Worm (Caenorhabditis elegans): Measurements from ENCODE around the gene ttr-51.

Gene ttr-51

DNA sequence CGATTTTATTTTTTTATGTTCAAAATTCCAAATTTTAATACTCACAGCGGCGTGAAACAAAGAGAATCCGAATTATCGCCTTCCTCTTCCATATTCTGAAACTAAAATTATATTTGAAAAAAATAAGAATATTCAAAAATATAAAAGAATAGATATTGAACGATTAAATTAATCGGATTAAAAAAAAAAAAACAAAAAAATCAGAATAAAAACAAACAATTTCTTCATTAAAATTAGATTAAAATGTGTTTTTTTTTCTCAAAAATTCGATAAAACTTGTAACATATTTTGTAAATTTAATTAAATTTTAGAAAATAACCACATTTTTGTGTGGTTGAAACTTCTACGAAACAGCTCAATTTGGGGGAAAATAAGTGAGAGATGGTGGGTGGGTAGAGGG lies 30.7 kb upstream of the ttr-51 start, which contains the start of gene cpsf-3:
TSS of gene cpsf-3 (minus strand) at position 101 of the 400 bp plus-strand sequence.
- no peak for TF ChIP-seq C08G9.2 (tag; optimal IDR thresholded peaks at IDR 0.05)
- no peak for TF ChIP-seq sox-4 (tag; optimal IDR thresholded peaks at IDR 0.05)
- no peak for TF ChIP-seq Y22D7AL.16 (tag; optimal IDR thresholded peaks at IDR 0.05)
- no peak for TF ChIP-seq sox-2 (GFP tag; IDR thresholded peaks at IDR 0.05)
- TF ChIP-seq K02D7.2 (tag; optimal IDR thresholded peaks at IDR 0.05) = no peak
- TF ChIP-seq npax-4 (tag; optimal IDR thresholded peaks at IDR 0.05) = no peak

DNA sequence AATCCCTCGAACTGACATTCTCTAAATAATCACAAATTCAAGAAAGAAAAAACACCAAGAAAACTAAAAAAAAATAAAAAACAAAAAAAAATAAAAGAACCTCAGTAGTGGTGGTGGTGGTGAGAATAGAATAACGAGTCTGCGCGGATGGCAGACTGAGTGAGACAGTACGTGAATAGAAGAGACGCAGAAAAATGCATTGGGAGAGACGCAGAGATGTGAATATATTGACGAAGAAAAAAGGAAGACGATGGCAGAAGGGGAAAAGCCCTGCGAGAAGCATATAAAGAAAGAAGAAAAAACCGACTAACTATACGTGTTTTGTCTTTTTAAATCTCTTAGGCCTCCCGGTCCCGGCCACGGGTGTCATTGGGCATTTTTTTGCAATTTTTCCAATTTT lies 20.4 kb upstream of the ttr-51 start, which contains the start of gene unc-26:
TSS of gene unc-26 (minus strand) at position 23 of the 400 bp plus-strand sequence.
- TF ChIP-seq nfya-1 (tag; optimal IDR thresholded peaks at IDR 0.05) (peak; percentile 17), Y22D7AL.16 (tag; optimal IDR thresholded peaks at IDR 0.05) (no peak), sox-2 (GFP tag; IDR thresholded peaks at IDR 0.05) (no peak), fax-1 (tag; optimal IDR thresholded peaks at IDR 0.05) (peak; percentile 44), ceh-24 (tag; optimal IDR thresholded peaks at IDR 0.05) (no peak), madf-2 (tag; optimal IDR thresholded peaks at IDR 0.05) (no peak), elt-4 (tag; optimal IDR thresholded peaks at IDR 0.05) (no peak), ceh-18 (tag; optimal IDR thresholded peaks at IDR 0.05) (peak; percentile 12), zip-5 (tag; optimal IDR thresholded peaks at IDR 0.05) (no peak), ceh-31 (tag; optimal IDR thresholded peaks at IDR 0.05) (peak; percentile 22), ets-4 (tag; optimal IDR thresholded peaks at IDR 0.05) (no peak), pha-2 (tag; optimal IDR thresholded peaks at IDR 0.05) (no peak), K02D7.2 (tag; optimal IDR thresholded peaks at IDR 0.05) (no peak), unc-42 (tag; optimal IDR thresholded peaks at IDR 0.05) (peak; percentile 36), unc-86 (tag; optimal IDR thresholded peaks at IDR 0.05) (no peak)

DNA sequence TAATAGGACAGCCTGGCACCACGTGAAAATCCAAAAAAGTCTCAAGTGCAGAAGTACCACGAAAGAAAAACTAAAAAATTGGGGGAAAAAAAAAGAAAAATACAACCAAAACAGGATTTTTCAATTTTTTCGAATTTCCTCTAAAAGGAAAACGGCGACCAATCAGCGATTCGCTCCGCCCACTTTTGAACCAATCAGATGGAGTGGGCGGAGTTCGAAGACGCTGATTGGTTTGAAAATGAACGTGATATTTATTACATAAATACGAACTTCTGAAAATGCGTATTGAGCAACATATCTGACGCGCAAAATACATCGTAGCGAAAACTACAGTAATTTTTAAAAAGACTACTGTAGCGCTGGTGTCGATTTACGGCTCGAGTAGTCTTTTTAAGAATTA lies 16.3 kb upstream of the ttr-51 start:
- TF ChIP-seq nfya-1 (tag; optimal IDR thresholded peaks at IDR 0.05) (peak; percentile 84), ceh-45 (GFP tag; IDR thresholded peaks at IDR 0.05) (no peak)

DNA sequence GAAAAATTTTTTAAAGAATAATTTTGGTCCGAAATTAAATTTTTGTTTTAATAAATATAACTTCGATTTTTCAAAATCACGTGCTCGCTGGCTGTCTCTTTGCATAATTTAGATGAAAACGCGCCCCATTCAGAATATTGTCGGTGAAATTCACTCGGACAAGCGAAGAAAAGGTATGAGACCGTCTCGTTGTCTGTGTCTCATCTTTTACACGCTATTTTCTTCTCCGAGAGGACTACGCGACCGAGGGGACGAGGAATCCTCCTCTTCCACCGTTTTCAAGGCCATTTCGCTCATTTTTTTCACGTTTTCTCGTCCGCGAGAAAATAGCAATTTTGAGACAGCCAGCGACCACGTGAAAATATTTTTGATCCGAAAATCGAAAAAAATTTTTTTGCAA lies 10.7 kb upstream of the ttr-51 start:
- peak; percentile 29 for TF ChIP-seq ceh-2 (tag; optimal IDR thresholded peaks at IDR 0.05)

DNA sequence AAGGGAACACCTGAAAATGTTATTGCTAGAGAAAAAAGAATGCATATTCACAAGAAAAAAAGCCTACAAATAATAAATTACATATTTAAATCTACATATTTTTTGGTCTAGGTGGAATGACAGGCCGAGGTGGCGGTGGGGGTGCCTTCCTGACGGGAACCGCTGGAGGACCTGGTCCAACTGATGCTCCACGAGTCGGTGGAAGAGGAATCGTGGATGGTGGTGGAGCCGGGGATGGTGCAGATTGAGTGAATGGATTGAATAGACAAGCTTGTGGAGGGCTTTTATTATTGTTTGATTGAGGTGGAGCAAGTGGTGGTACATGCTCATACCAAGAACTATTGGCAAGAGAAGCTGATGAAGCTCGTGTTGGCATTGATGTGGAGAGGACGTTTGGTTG lies 9.7 kb upstream of the ttr-51 start:
- TF ChIP-seq hlh-30 (tag; optimal IDR thresholded peaks at IDR 0.05; ENCODE audit: insufficient read depth) (no peak), ttx-3 (tag; optimal IDR thresholded peaks at IDR 0.05) (no peak), ceh-2 (tag; optimal IDR thresholded peaks at IDR 0.05) (no peak), pqm-1 (tag; optimal IDR thresholded peaks at IDR 0.05) (no peak), ama-1 (optimal IDR thresholded peaks at IDR 0.05) (no peak), Y22D7AL.16 (tag; optimal IDR thresholded peaks at IDR 0.05) (no peak), syd-9 (tag; optimal IDR thresholded peaks at IDR 0.05) (no peak), ahr-1 (tag; optimal IDR thresholded peaks at IDR 0.05) (no peak), pag-3 (tag; optimal IDR thresholded peaks at IDR 0.05; ENCODE audit: borderline replicate concordance) (no peak), dve-1 (tag; optimal IDR thresholded peaks at IDR 0.05) (no peak), pat-9 (tag; optimal IDR thresholded peaks at IDR 0.05) (no peak), K09A11.1 (tag; optimal IDR thresholded peaks at IDR 0.05; ENCODE audit: insufficient read depth) (no peak), unc-3 (GFP tag; conservative IDR thresholded peaks at IDR 0.05) (no peak), unc-3 (tag; optimal IDR thresholded peaks at IDR 0.05) (no peak), ceh-45 (GFP tag; IDR thresholded peaks at IDR 0.05) (no peak), unc-42 (tag; optimal IDR thresholded peaks at IDR 0.05) (no peak), sox-2 (GFP tag; IDR thresholded peaks at IDR 0.05) (no peak), nhr-11 (tag; optimal IDR thresholded peaks at IDR 0.05) (no peak), C08G9.2 (tag; optimal IDR thresholded peaks at IDR 0.05) (no peak)

DNA sequence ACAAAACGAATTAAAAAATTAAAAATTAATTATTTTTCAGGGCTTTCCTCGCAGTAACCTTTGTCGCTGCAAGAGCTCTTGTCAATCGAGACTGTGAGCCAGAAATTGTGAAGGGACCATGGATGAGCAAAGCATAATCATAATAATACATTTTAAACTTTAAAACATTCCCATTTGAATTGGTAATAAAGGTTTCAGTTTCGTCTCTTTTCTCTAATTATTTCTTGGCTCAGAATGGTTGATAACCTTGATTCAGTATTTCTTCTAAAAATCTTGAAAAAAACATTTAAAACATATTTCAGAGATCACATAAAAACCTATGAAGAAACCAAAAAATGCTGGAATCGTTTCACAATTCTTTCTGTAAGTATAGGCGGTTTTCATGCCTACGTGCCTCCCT lies 6.8 kb upstream of the ttr-51 start, which contains the start of gene JC8.16:
TSS of gene JC8.16 (plus strand) at position 301 of the 400 bp plus-strand sequence.
- TF ChIP-seq nhr-11 (tag; optimal IDR thresholded peaks at IDR 0.05) = no peak
- no peak for TF ChIP-seq ceh-31 (tag; optimal IDR thresholded peaks at IDR 0.05)
- TF ChIP-seq Y22D7AL.16 (tag; optimal IDR thresholded peaks at IDR 0.05) = no peak
- no peak for TF ChIP-seq elt-2 (tag; optimal IDR thresholded peaks at IDR 0.05)
- no peak for TF ChIP-seq elt-4 (tag; optimal IDR thresholded peaks at IDR 0.05)
- TF ChIP-seq dve-1 (tag; optimal IDR thresholded peaks at IDR 0.05) = no peak
- TF ChIP-seq eyg-1 (tag; optimal IDR thresholded peaks at IDR 0.05) = no peak
- no peak for TF ChIP-seq sox-2 (GFP tag; IDR thresholded peaks at IDR 0.05)
- no peak for TF ChIP-seq ceh-19 (GFP tag; optimal IDR thresholded peaks at IDR 0.05)
- no peak for TF ChIP-seq hlh-15 (tag; optimal IDR thresholded peaks at IDR 0.05)
- no peak for TF ChIP-seq tbx-2 (tag; optimal IDR thresholded peaks at IDR 0.05)
- TF ChIP-seq K09A11.1 (tag; optimal IDR thresholded peaks at IDR 0.05; ENCODE audit: insufficient read depth) = no peak
- TF ChIP-seq nhr-232 (tag; optimal IDR thresholded peaks at IDR 0.05) = no peak
- no peak for TF ChIP-seq ttx-3 (tag; optimal IDR thresholded peaks at IDR 0.05)
- TF ChIP-seq hlh-30 (tag; optimal IDR thresholded peaks at IDR 0.05; ENCODE audit: insufficient read depth) = no peak
